Fruit fly (Drosophila melanogaster) whole organism, embryonic: ENCODE results near the gene GXIVsPLA2.

Experiments
- Abd-B ChIP-seq: fragments of 200-800 bp; sonication (Bioruptor generic); optimal IDR thresholded peaks from 2 replicates; lab custom pipeline; 2018; ENCODE audit warnings: missing biosample characterization, mild to moderate bottlenecking, missing genetic modification characterization, moderate library complexity
- Adf1 ChIP-seq: fragments of 200-800 bp; sonication (Bioruptor generic); IDR thresholded peaks from 2 replicates; pipeline ENCODE4 v1.3.6; 2022; ENCODE audit warnings: missing biosample characterization, missing genetic modification characterization
- CG10431 ChIP-seq: fragments of 200-800 bp; sonication (Bioruptor generic); optimal IDR thresholded peaks from 3 replicates; lab custom pipeline; 2018; ENCODE audit warnings: missing biosample characterization, mild to moderate bottlenecking, missing genetic modification characterization
- CG10959 ChIP-seq: fragments of 200-800 bp; sonication (Bioruptor generic); IDR thresholded peaks from 2 replicates; pipeline ENCODE4 v1.3.6; 2022; ENCODE audit warnings: missing biosample characterization, missing genetic modification characterization
- CG11247 ChIP-seq: fragments of 200-800 bp; sonication (Bioruptor generic); IDR thresholded peaks from 2 replicates; pipeline ENCODE4 v1.3.6; 2022; ENCODE audit warnings: missing biosample characterization, missing genetic modification characterization
- CG12769 ChIP-seq: fragments of 200-800 bp; sonication (Bioruptor generic); optimal IDR thresholded peaks from 2 replicates; lab custom pipeline; 2019; ENCODE audit warnings: missing biosample characterization, mild to moderate bottlenecking, missing genetic modification characterization, moderate library complexity
- CG13287 ChIP-seq: fragments of 200-800 bp; sonication (Bioruptor generic); IDR thresholded peaks from 2 replicates; pipeline ENCODE4 v1.3.6; 2022; ENCODE audit warnings: missing biosample characterization, missing genetic modification characterization; ENCODE audit not compliant: partially characterized antibody
- CG14050 ChIP-seq: fragments of 200-800 bp; sonication (Bioruptor generic); IDR thresholded peaks from 3 replicates; pipeline ENCODE4 v1.3.6; 2022; ENCODE audit warnings: missing biosample characterization, missing genetic modification characterization
- CG1603 ChIP-seq: fragments of 200-800 bp; sonication (Bioruptor generic); optimal IDR thresholded peaks from 2 replicates; lab custom pipeline; 2019; ENCODE audit warnings: missing biosample characterization, mild to moderate bottlenecking, missing genetic modification characterization, moderate library complexity
- CG18011 ChIP-seq: fragments of 200-800 bp; sonication (Bioruptor generic); optimal IDR thresholded peaks from 2 replicates; lab custom pipeline; 2017; ENCODE audit warnings: missing biosample characterization, missing genetic modification characterization, mild to moderate bottlenecking, moderate library complexity, missing genotype
- CG2116 ChIP-seq: fragments of 200-800 bp; sonication (Bioruptor generic); optimal IDR thresholded peaks from 3 replicates; lab custom pipeline; 2018; ENCODE audit warnings: missing biosample characterization, mild to moderate bottlenecking, missing genetic modification characterization
- CG2712 ChIP-seq: fragments of 200-800 bp; optimal IDR thresholded peaks from 3 replicates; lab custom pipeline; 2019; ENCODE audit warnings: missing biosample characterization, mild to moderate bottlenecking, missing genetic modification characterization, moderate library complexity
- CG6765 ChIP-seq: fragments of 200-800 bp; sonication (Bioruptor generic); optimal IDR thresholded peaks from 3 replicates; lab custom pipeline; 2017; ENCODE audit warnings: missing biosample characterization, mild to moderate bottlenecking, missing genetic modification characterization
- CG8388 ChIP-seq: fragments of 200-800 bp; sonication (Bioruptor generic); optimal IDR thresholded peaks from 2 replicates; lab custom pipeline; 2019; ENCODE audit warnings: missing biosample characterization, mild to moderate bottlenecking, missing genetic modification characterization, moderate library complexity
- CkIIα-i1 ChIP-seq: fragments of 200-800 bp; sonication (Bioruptor generic); IDR thresholded peaks from 2 replicates; pipeline ENCODE4 v1.3.6; 2022; ENCODE audit warnings: missing biosample characterization, missing genetic modification characterization
- CoRest ChIP-seq: fragments of 200-800 bp; sonication (Bioruptor generic); optimal IDR thresholded peaks from 3 replicates; lab custom pipeline; 2018; ENCODE audit warnings: missing biosample characterization, mild to moderate bottlenecking, missing genetic modification characterization, moderate library complexity
- Hr78 ChIP-seq, 2 experiments: fragments of 200-800 bp in 1 of 2; fragments of >200 bp in 1 of 2; sonication (Bioruptor generic) in 1 of 2; optimal IDR thresholded peaks; 2 replicates each; lab custom pipeline; 2017 to 2019; ENCODE audit warnings: missing biosample characterization in 2 of 2, missing genetic modification characterization in 2 of 2, mild to moderate bottlenecking in 1 of 2, moderate library complexity in 1 of 2
- Hsf ChIP-seq: fragments of 200-800 bp; sonication (Bioruptor generic); optimal IDR thresholded peaks from 3 replicates; lab custom pipeline; 2016; ENCODE audit warnings: missing biosample characterization, missing genetic modification characterization
- Lim3 ChIP-seq: fragments of 200-800 bp; sonication (Bioruptor generic); IDR thresholded peaks from 2 replicates; pipeline ENCODE4 v1.3.6; 2022; ENCODE audit warnings: missing biosample characterization, missing genetic modification characterization
- Lpt ChIP-seq: fragments of >200 bp; optimal IDR thresholded peaks from 2 replicates; lab custom pipeline; 2018; ENCODE audit warnings: missing biosample characterization, missing genetic modification characterization
- MTF-1 ChIP-seq: fragments of 200-800 bp; sonication (Bioruptor generic); optimal IDR thresholded peaks from 2 replicates; lab custom pipeline; 2018; ENCODE audit warnings: missing biosample characterization, mild to moderate bottlenecking, missing genetic modification characterization, borderline replicate concordance
- Mad ChIP-seq: fragments of 200-800 bp; sonication (Bioruptor generic); optimal IDR thresholded peaks from 2 replicates; lab custom pipeline; 2016; ENCODE audit warnings: missing biosample characterization, missing genetic modification characterization
- Nf-YA ChIP-seq: fragments of 200-800 bp; sonication (Bioruptor generic); IDR thresholded peaks from 2 replicates; pipeline ENCODE4 v1.3.6; 2022; ENCODE audit warnings: missing biosample characterization, missing genetic modification characterization
- Stat92E ChIP-seq, 3 experiments: fragments of >200 bp in 2 of 3; fragments of 200-800 bp in 1 of 3; sonication (Bioruptor generic) in 1 of 3; optimal IDR thresholded peaks; 2 replicates each; lab custom pipeline; 2017 to 2019; ENCODE audit warnings: missing biosample characterization in 3 of 3, missing genetic modification characterization in 3 of 3, mild to moderate bottlenecking in 1 of 3, moderate library complexity in 1 of 3
- abd-A ChIP-seq: fragments of 200-800 bp; sonication (Bioruptor generic); optimal IDR thresholded peaks from 3 replicates; lab custom pipeline; 2019; ENCODE audit warnings: missing biosample characterization, mild to moderate bottlenecking, missing genetic modification characterization, moderate library complexity
- aop ChIP-seq: fragments of 200-800 bp; sonication (Bioruptor generic); IDR thresholded peaks from 2 replicates; pipeline ENCODE4 v1.3.6; 2022; ENCODE audit warnings: missing biosample characterization, missing genetic modification characterization
- ash1 ChIP-seq: fragments of 200-800 bp; sonication (Bioruptor generic); optimal IDR thresholded peaks from 2 replicates; lab custom pipeline; 2018; ENCODE audit warnings: missing biosample characterization, mild to moderate bottlenecking, missing genetic modification characterization
- bsh ChIP-seq, 2 experiments: fragments of 200-800 bp; sonication (Bioruptor generic); optimal IDR thresholded peaks; 2 replicates each; lab custom pipeline; 2017 to 2018; ENCODE audit warnings: mild to moderate bottlenecking in 2 of 2, missing biosample characterization in 2 of 2, missing genetic modification characterization in 2 of 2, moderate library complexity in 1 of 2
- cad ChIP-seq: fragments of >200 bp; optimal IDR thresholded peaks from 2 replicates; lab custom pipeline; 2017; ENCODE audit warnings: missing biosample characterization, missing genetic modification characterization
- da ChIP-seq: fragments of 200-800 bp; sonication (Bioruptor generic); optimal IDR thresholded peaks from 2 replicates; lab custom pipeline; 2016; ENCODE audit warnings: missing biosample characterization, missing genetic modification characterization
- dm ChIP-seq: fragments of 200-800 bp; sonication (Bioruptor generic); optimal IDR thresholded peaks from 3 replicates; lab custom pipeline; 2016; ENCODE audit warnings: missing biosample characterization, missing genetic modification characterization
- eve ChIP-seq, 2 experiments: fragments of >200 bp; optimal IDR thresholded peaks; 2 replicates each; lab custom pipeline; 2017; ENCODE audit warnings: missing biosample characterization in 2 of 2, missing genetic modification characterization in 2 of 2
- fd3F ChIP-seq: fragments of 200-800 bp; sonication (Bioruptor generic); optimal IDR thresholded peaks from 2 replicates; lab custom pipeline; 2018; ENCODE audit warnings: missing biosample characterization, mild to moderate bottlenecking, missing genetic modification characterization, moderate library complexity
- fd96Cb ChIP-seq: fragments of 200-800 bp; sonication (Bioruptor generic); optimal IDR thresholded peaks from 2 replicates; lab custom pipeline; 2018; ENCODE audit warnings: missing biosample characterization, mild to moderate bottlenecking, missing genetic modification characterization, moderate library complexity
- gcm ChIP-seq: fragments of 200-800 bp; sonication (Bioruptor generic); optimal IDR thresholded peaks from 2 replicates; lab custom pipeline; 2019; ENCODE audit warnings: missing biosample characterization, mild to moderate bottlenecking, missing genetic modification characterization, moderate library complexity
- her ChIP-seq: fragments of 200-800 bp; sonication (Bioruptor generic); optimal IDR thresholded peaks from 2 replicates; lab custom pipeline; 2016; ENCODE audit warnings: missing biosample characterization, missing genetic modification characterization
- hkb ChIP-seq, 2 experiments: fragments of 200-800 bp in 1 of 2; fragments of >200 bp in 1 of 2; sonication (Bioruptor generic) in 1 of 2; IDR thresholded peaks in 1 of 2; optimal IDR thresholded peaks in 1 of 2; 2 replicates each; pipeline versions ENCODE4 v1.3.6 to Lab custom; 2017 to 2022; ENCODE audit warnings: missing biosample characterization in 1 of 2, missing genetic modification characterization in 1 of 2
- lilli ChIP-seq: fragments of 200-800 bp; sonication (Bioruptor generic); optimal IDR thresholded peaks from 3 replicates; lab custom pipeline; 2016; ENCODE audit warnings: missing biosample characterization, missing genetic modification characterization
- org-1 ChIP-seq: fragments of 200-800 bp; sonication (Bioruptor generic); optimal IDR thresholded peaks from 2 replicates; lab custom pipeline; 2017; ENCODE audit warnings: missing biosample characterization, missing genetic modification characterization
- p53 ChIP-seq: fragments of 200-800 bp; sonication (Bioruptor generic); optimal IDR thresholded peaks from 2 replicates; lab custom pipeline; 2016; ENCODE audit warnings: missing biosample characterization, missing genetic modification characterization
- pum ChIP-seq: fragments of 200-800 bp; sonication (Bioruptor generic); optimal IDR thresholded peaks from 2 replicates; lab custom pipeline; 2016; ENCODE audit warnings: missing biosample characterization, missing genetic modification characterization
- seq ChIP-seq: fragments of 200-800 bp; sonication (Bioruptor generic); IDR thresholded peaks from 2 replicates; pipeline ENCODE4 v1.3.6; 2022; ENCODE audit warnings: missing biosample characterization, missing genetic modification characterization
- sisA ChIP-seq: fragments of 200-800 bp; sonication (Bioruptor generic); IDR thresholded peaks from 2 replicates; pipeline ENCODE4 v1.3.6; 2022; ENCODE audit warnings: missing biosample characterization, missing genetic modification characterization
- slbo ChIP-seq: fragments of 200-800 bp; sonication (Bioruptor generic); IDR thresholded peaks from 2 replicates; pipeline ENCODE4 v1.3.6; 2022; ENCODE audit warnings: missing biosample characterization, missing genetic modification characterization
- stc ChIP-seq: fragments of 200-800 bp; sonication (Bioruptor generic); IDR thresholded peaks from 2 replicates; pipeline ENCODE4 v1.3.6; 2022; ENCODE audit warnings: missing biosample characterization, missing genetic modification characterization
- wor ChIP-seq: fragments of 200-800 bp; sonication (Bioruptor generic); IDR thresholded peaks from 2 replicates; pipeline ENCODE4 v1.3.6; 2022; ENCODE audit warnings: missing biosample characterization, missing genetic modification characterization
- z ChIP-seq: fragments of 200-800 bp; sonication (Bioruptor generic); IDR thresholded peaks from 3 replicates; pipeline ENCODE4 v1.3.6; 2022; ENCODE audit warnings: missing biosample characterization, missing genetic modification characterization
- zen2 ChIP-seq: fragments of 200-800 bp; sonication (Bioruptor generic); IDR thresholded peaks from 3 replicates; pipeline ENCODE4 v1.3.6; 2022; ENCODE audit warnings: missing biosample characterization, missing genetic modification characterization; ENCODE audit not compliant: partially characterized antibody
- zfh2 ChIP-seq: fragments of 200-800 bp; sonication (Bioruptor generic); optimal IDR thresholded peaks from 2 replicates; lab custom pipeline; 2016; ENCODE audit warnings: missing biosample characterization, missing genetic modification characterization

GXIVsPLA2 gene

dm6 chr3L:15982783-15983432, 28.0 kb downstream of the GXIVsPLA2 start, which contains the start of the genes brm and Arl1 (continued):
- peak; percentile 94 for TF ChIP-seq gcm (GFP tag; lab: Kevin White, UChicago)
- TF ChIP-seq Stat92E (GFP tag; optimal IDR thresholded peaks at IDR 0.05; lab: Kevin White, UChicago), result peak in 1 of 3 experiments; percentile 89
- peak; percentile 87 for TF ChIP-seq org-1 (GFP tag; lab: Kevin White, UChicago)
- no peak for TF ChIP-seq Lpt (GFP tag; lab: Kevin White, UChicago)
- peak; percentile 72 for TF ChIP-seq CG13287 (GFP tag; lab: Robert Waterston, UW)
- peak; percentile 99 for TF ChIP-seq Abd-B (GFP tag; lab: Kevin White, UChicago)
- TF ChIP-seq Hsf (GFP tag; lab: Kevin White, UChicago), result peak; percentile 94
- TF ChIP-seq CG1603 (tag; lab: Kevin White, UChicago), result no peak
- TF ChIP-seq stc (GFP tag; lab: Robert Waterston, UW), result peak; percentile 99
- peak; percentile 96 for TF ChIP-seq aop (GFP tag; lab: Robert Waterston, UW)
- peak; percentile 98 for TF ChIP-seq fd3F (GFP tag; lab: Kevin White, UChicago)
- peak; percentile 99 for TF ChIP-seq CG11247 (GFP tag; lab: Robert Waterston, UW)
- peak; percentile 98 for TF ChIP-seq wor (GFP tag; lab: Robert Waterston, UW)
- peak; percentile 92 for TF ChIP-seq CG18011 (GFP tag; lab: Kevin White, UChicago)
- peak; percentile 87 for TF ChIP-seq CG2116 (GFP tag; lab: Kevin White, UChicago)
- TF ChIP-seq ash1 (GFP tag; lab: Kevin White, UChicago), result peak; percentile 93
- TF ChIP-seq CoRest (tag; lab: Kevin White, UChicago), result peak; percentile 99
- TF ChIP-seq CG14050 (GFP tag; lab: Robert Waterston, UW), result peak; percentile 98
- TF ChIP-seq seq (GFP tag; lab: Robert Waterston, UW), result peak; percentile 98
- peak; percentile 95 for TF ChIP-seq Lim3
- peak; percentile 99 for TF ChIP-seq slbo
- TF ChIP-seq zfh2 (GFP tag; lab: Kevin White, UChicago), result peak; percentile 93
- peak; percentile 90 for TF ChIP-seq MTF-1
- TF ChIP-seq CG8388, result peak; percentile 94
- TF ChIP-seq CG6765, result peak; percentile 96
- TF ChIP-seq CkIIα-i1, result peak; percentile 92
- TF ChIP-seq p53 (GFP tag; lab: Kevin White, UChicago), result peak; percentile 18
- TF ChIP-seq Mad, result peak; percentile 97
- TF ChIP-seq lilli (GFP tag; lab: Kevin White, UChicago), result peak; percentile 98
- TF ChIP-seq eve (GFP tag; optimal IDR thresholded peaks at IDR 0.05; lab: Kevin White, UChicago), result no peak
- TF ChIP-seq bsh (GFP tag; optimal IDR thresholded peaks at IDR 0.05; lab: Kevin White, UChicago), result peak; percentile 80 to 98
- TF ChIP-seq CG10959 (GFP tag; lab: Robert Waterston, UW), result peak; percentile 97
- TF ChIP-seq CG10431 (GFP tag; lab: Kevin White, UChicago), result peak; percentile 92
- TF ChIP-seq cad (GFP tag; lab: Kevin White, UChicago), result no peak
- no peak for TF ChIP-seq hkb (optimal IDR thresholded peaks at IDR 0.05; lab: Kevin White, UChicago)
- TF ChIP-seq hkb (GFP tag; IDR thresholded peaks at IDR 0.05; lab: Robert Waterston, UW), result peak; percentile 99
- TF ChIP-seq pum (GFP tag; lab: Kevin White, UChicago), result peak; percentile 88
- TF ChIP-seq Adf1, result peak; percentile 91
- no peak for TF ChIP-seq zen2 (GFP tag; lab: Robert Waterston, UW)
- peak; percentile 97 for TF ChIP-seq Nf-YA (GFP tag; lab: Robert Waterston, UW)
- peak; percentile 78 for TF ChIP-seq dm
- peak; percentile 99 for TF ChIP-seq CG2712
- no peak for TF ChIP-seq abd-A (tag; lab: Kevin White, UChicago)
- peak; percentile 79 for TF ChIP-seq z (GFP tag; lab: Robert Waterston, UW)
- TF ChIP-seq da (GFP tag; lab: Kevin White, UChicago), result peak; percentile 65
- TF ChIP-seq sisA (GFP tag; lab: Robert Waterston, UW), result peak; percentile 99
- TF ChIP-seq Hr78 (GFP tag; optimal IDR thresholded peaks at IDR 0.05; lab: Kevin White, UChicago), result no peak
- TF ChIP-seq her (GFP tag; lab: Kevin White, UChicago), result peak; percentile 31
- peak; percentile 98 for TF ChIP-seq fd96Cb
- peak; percentile 95 for TF ChIP-seq CG12769 (tag; lab: Kevin White, UChicago)
